Worm (Caenorhabditis elegans): ENCODE results near the gene Y55F3AM.5.

Gene Y55F3AM.5

DNA sequence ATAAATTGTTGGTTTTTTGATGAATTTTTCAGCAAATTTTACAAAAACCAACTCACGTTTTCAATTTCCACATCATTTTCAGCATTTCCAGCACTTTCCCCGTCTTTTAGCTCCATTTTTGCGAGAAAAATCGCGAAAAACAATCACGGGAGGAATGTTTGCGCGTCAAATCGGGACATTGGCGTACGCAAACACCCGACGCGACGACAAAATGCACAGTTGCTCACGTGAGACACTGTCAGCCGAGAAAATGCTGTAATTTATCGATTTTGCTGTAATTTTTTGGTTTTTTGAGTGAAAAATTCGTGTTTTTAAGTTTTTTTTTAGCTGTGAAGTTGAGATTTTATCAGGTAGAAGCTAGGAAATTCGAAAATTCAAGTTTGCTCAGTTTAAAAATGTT is 10.5 kb downstream of the Y55F3AM.5 start, which contains the start of gene Y55F3AM.9 (continued):
- peak in 1 of 2 experiments; percentile 65 for TF ChIP-seq mdl-1 (tag; optimal IDR thresholded peaks at IDR 0.05)
- no peak for TF ChIP-seq nhr-237 (tag; optimal IDR thresholded peaks at IDR 0.05)
- TF ChIP-seq elt-3 (tag; optimal IDR thresholded peaks at IDR 0.05): no peak
- peak; percentile 31 for TF ChIP-seq tbx-2 (tag; optimal IDR thresholded peaks at IDR 0.05)
- TF ChIP-seq C34B4.2 (tag; optimal IDR thresholded peaks at IDR 0.05): no peak
- peak; percentile 62 for TF ChIP-seq mep-1 (tag; optimal IDR thresholded peaks at IDR 0.05)
- peak; percentile 40 for TF ChIP-seq lin-15B (tag; optimal IDR thresholded peaks at IDR 0.05)
- TF ChIP-seq xbp-1 (tag; optimal IDR thresholded peaks at IDR 0.05): peak; percentile 37
- peak; percentile 72 to 74 for TF ChIP-seq efl-1 (optimal IDR thresholded peaks at IDR 0.05)
- TF ChIP-seq efl-1 (GFP tag; optimal IDR thresholded peaks at IDR 0.05 in 1 of 2): peak; percentile 70 to 96
- no peak for TF ChIP-seq hlh-17 (GFP tag; optimal IDR thresholded peaks at IDR 0.05; ENCODE audit: borderline replicate concordance)
- peak; percentile 71 for TF ChIP-seq C04F5.9 (tag; optimal IDR thresholded peaks at IDR 0.05)
- TF ChIP-seq skn-1 (tag; optimal IDR thresholded peaks at IDR 0.05): peak; percentile 37
- peak; percentile 64 to 79 for TF ChIP-seq lin-35 (GFP tag; optimal IDR thresholded peaks at IDR 0.05)

DNA sequence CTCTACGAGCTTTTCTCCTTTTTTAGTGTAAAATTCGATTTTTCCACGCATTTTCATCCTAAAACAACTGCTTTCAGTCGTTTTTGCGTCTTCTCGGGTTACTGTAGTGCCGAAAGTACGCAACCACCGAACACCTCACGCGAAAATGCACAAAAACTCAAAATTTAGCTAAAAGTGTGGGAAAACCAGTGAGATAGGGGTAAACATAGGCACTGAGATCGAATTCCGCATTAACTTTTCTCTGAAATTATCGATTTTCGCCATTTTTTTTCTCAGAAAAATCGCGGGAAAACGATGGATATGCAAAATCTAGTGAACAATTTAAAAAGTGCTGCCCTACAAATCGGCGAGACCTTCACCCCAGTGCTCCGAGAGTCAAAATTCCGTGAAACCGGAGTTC is 11.2 kb downstream of the Y55F3AM.5 start, which contains the start of gene atg-3:
Gene atg-3, plus strand, starts transcription at position 301 of the 400 bp plus-strand sequence.
- TF ChIP-seq lsy-2 (tag; optimal IDR thresholded peaks at IDR 0.05): no peak
- TF ChIP-seq blmp-1 (tag; optimal IDR thresholded peaks at IDR 0.05): no peak
- TF ChIP-seq tlp-1 (tag; optimal IDR thresholded peaks at IDR 0.05): no peak
- TF ChIP-seq nhr-237 (tag; optimal IDR thresholded peaks at IDR 0.05): no peak
- TF ChIP-seq mab-9 (GFP tag; IDR thresholded peaks at IDR 0.05): no peak
- TF ChIP-seq nhr-19 (GFP tag; conservative IDR thresholded peaks at IDR 0.05): no peak
- TF ChIP-seq dsc-1 (tag; optimal IDR thresholded peaks at IDR 0.05): no peak

DNA sequence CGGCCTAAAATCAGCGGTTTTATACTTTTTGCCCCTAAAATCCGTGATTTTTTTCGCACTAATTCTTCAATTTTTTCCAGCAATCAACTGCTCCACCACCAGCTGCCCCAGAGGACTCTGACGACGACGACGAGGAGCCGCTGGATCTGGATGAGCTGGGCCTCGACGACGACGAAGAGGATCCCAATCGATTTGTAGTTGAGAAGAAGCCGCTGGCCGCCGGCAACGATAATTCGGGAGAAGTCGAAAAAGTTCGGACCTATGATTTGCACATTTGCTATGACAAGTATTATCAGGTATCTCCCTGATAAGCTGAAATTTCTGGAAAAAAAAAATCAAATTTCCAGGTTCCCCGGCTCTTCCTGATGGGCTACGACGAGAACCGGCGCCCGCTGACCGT is 12.8 kb downstream of the Y55F3AM.5 start:
- TF ChIP-seq ztf-4 (tag; optimal IDR thresholded peaks at IDR 0.05): no peak
- TF ChIP-seq tbx-2 (tag; optimal IDR thresholded peaks at IDR 0.05): no peak
- no peak for TF ChIP-seq ets-5 (GFP tag; IDR thresholded peaks at IDR 0.05)
- TF ChIP-seq C34B4.2 (tag; optimal IDR thresholded peaks at IDR 0.05): no peak
- no peak for TF ChIP-seq F16B12.6 (tag; optimal IDR thresholded peaks at IDR 0.05)
- no peak for TF ChIP-seq elt-2 (tag; optimal IDR thresholded peaks at IDR 0.05)
- no peak for TF ChIP-seq nhr-28 (tag; optimal IDR thresholded peaks at IDR 0.05)
- no peak for TF ChIP-seq sptf-1 (tag; optimal IDR thresholded peaks at IDR 0.05)
- TF ChIP-seq mab-9 (GFP tag; IDR thresholded peaks at IDR 0.05): no peak
- no peak for TF ChIP-seq aly-2 (tag; optimal IDR thresholded peaks at IDR 0.05)
- no peak for TF ChIP-seq ceh-90 (tag; optimal IDR thresholded peaks at IDR 0.05)
- no peak for TF ChIP-seq rnt-1 (tag; optimal IDR thresholded peaks at IDR 0.05)
- TF ChIP-seq ceh-8 (GFP tag; optimal IDR thresholded peaks at IDR 0.05): no peak
- TF ChIP-seq jun-1 (tag; optimal IDR thresholded peaks at IDR 0.05): no peak
- no peak for TF ChIP-seq dsc-1 (tag; optimal IDR thresholded peaks at IDR 0.05)

DNA sequence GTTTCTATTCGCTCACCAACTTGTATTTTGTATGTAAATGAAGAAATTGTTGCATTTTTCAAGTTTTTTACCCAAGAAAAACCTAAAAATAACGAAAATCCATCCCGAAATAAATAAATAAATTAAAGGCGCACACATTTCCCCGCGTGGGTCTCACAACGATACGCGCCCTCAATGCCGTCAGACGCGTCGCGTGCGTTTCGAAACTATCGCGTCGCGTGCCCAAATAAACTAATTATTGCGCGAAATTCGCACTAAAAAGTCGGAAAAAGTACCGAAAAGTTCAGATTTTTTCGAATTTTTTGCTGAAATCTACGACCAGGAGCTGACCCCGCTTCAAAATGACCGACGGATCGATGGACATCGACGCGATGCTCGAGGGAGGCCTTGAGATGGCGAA is 13.4 kb downstream of the Y55F3AM.5 start, which contains the start of gene rbm-39:
Gene rbm-39, plus strand, starts transcription at position 178 of the 400 bp plus-strand sequence.
- TF ChIP-seq unc-62 (GFP tag; optimal IDR thresholded peaks at IDR 0.05) (no peak), nhr-19 (GFP tag; conservative IDR thresholded peaks at IDR 0.05) (peak; percentile 83), ceh-63 (GFP tag; optimal IDR thresholded peaks at IDR 0.05) (no peak), Y116A8C.19 (tag; optimal IDR thresholded peaks at IDR 0.05; ENCODE audit: borderline replicate concordance) (no peak), C16A3.4 (tag; optimal IDR thresholded peaks at IDR 0.05) (peak; percentile 91), nhr-76 (tag; optimal IDR thresholded peaks at IDR 0.05) (no peak), tbx-2 (tag; optimal IDR thresholded peaks at IDR 0.05) (peak; percentile 86), snu-23 (GFP tag; optimal IDR thresholded peaks at IDR 0.05) (peak; percentile 93), isw-1 (GFP tag; IDR thresholded peaks at IDR 0.05) (peak; percentile 95), nhr-237 (tag; optimal IDR thresholded peaks at IDR 0.05) (peak; percentile 71), fos-1 (tag; optimal IDR thresholded peaks at IDR 0.05) (peak; percentile 69), grh-1 (GFP tag; IDR thresholded peaks at IDR 0.05) (peak; percentile 66), lin-35 (GFP tag; optimal IDR thresholded peaks at IDR 0.05) (peak; percentile 88 to 90), hpl-2 (GFP tag; optimal IDR thresholded peaks at IDR 0.05) (peak; percentile 49), nhr-20 (tag; optimal IDR thresholded peaks at IDR 0.05) (peak; percentile 83), efl-3 (GFP tag; optimal IDR thresholded peaks at IDR 0.05) (no peak), fkh-8 (tag; optimal IDR thresholded peaks at IDR 0.05) (peak; percentile 94), fkh-4 (tag; optimal IDR thresholded peaks at IDR 0.05; ENCODE audit: borderline replicate concordance) (no peak), hlh-17 (GFP tag; optimal IDR thresholded peaks at IDR 0.05; ENCODE audit: borderline replicate concordance) (no peak), mab-9 (GFP tag; IDR thresholded peaks at IDR 0.05) (0 out of 2 replicates have a peak, but pooled peaks have one; percentile 49), ceh-82 (tag; optimal IDR thresholded peaks at IDR 0.05) (peak; percentile 88 to 96 (median 91)), ceh-88 (GFP tag; IDR thresholded peaks at IDR 0.05) (peak; percentile 40; the same call in 1 of the 2 replicates), xbp-1 (tag; optimal IDR thresholded peaks at IDR 0.05) (peak; percentile 86), egl-27 (tag; optimal IDR thresholded peaks at IDR 0.05) (no peak)
